Worm (Caenorhabditis elegans) whole organism, mixed stage, embryonic: ENCODE measurements around the gene str-57.

Experiments used
- M03D4.4 ChIP-seq: sonication (generic microtip); optimal IDR thresholded peaks from 2 replicates; lab custom pipeline; 2017; ENCODE audit warnings: mild to moderate bottlenecking, missing genetic modification characterization, missing compliant biosample characterization
- bed-3 ChIP-seq: fragments of 200-800 bp; sonication (Bioruptor generic); optimal IDR thresholded peaks from 3 replicates; lab custom pipeline; 2018; ENCODE audit warnings: mild to moderate bottlenecking, missing genetic modification characterization, moderate library complexity, missing compliant biosample characterization
- blmp-1 ChIP-seq: fragments of 150-350 bp; optimal IDR thresholded peaks from 2 replicates; lab custom pipeline; 2014; ENCODE audit warnings: missing biosample characterization, missing genetic modification characterization
- ceh-39 ChIP-seq: fragments of 150-350 bp; optimal IDR thresholded peaks from 2 replicates; lab custom pipeline; 2014; ENCODE audit warnings: missing biosample characterization, missing genetic modification characterization
- ceh-43 ChIP-seq: fragments of 200-800 bp; sonication (Bioruptor generic); optimal IDR thresholded peaks from 2 replicates; lab custom pipeline; 2018; ENCODE audit warnings: mild to moderate bottlenecking, missing genetic modification characterization, moderate library complexity, missing compliant biosample characterization
- ceh-83 ChIP-seq: fragments of 200-800 bp; sonication (Bioruptor generic); optimal IDR thresholded peaks from 2 replicates; lab custom pipeline; 2018; ENCODE audit warnings: mild to moderate bottlenecking, missing genetic modification characterization, missing compliant biosample characterization
- ces-1 ChIP-seq: fragments of 150-350 bp; optimal IDR thresholded peaks from 2 replicates; lab custom pipeline; 2014; ENCODE audit warnings: missing biosample characterization, missing genetic modification reagents, missing genetic modification characterization
- cnd-1 ChIP-seq: fragments of 200-800 bp; sonication (Bioruptor generic); optimal IDR thresholded peaks from 2 replicates; lab custom pipeline; 2018; ENCODE audit warnings: mild to moderate bottlenecking, missing genetic modification characterization, missing compliant biosample characterization
- drap-1 ChIP-seq: fragments of 200-800 bp; sonication (Bioruptor generic); optimal IDR thresholded peaks from 3 replicates; lab custom pipeline; 2018; ENCODE audit warnings: mild to moderate bottlenecking, missing genetic modification characterization, missing compliant biosample characterization
- elt-1 ChIP-seq: sonication (generic microtip); optimal IDR thresholded peaks from 2 replicates; lab custom pipeline; 2017; ENCODE audit warnings: missing genetic modification characterization, mild to moderate bottlenecking, missing compliant biosample characterization, antibody characterized with exemption, moderate library complexity, borderline replicate concordance; ENCODE audit not compliant: insufficient read depth
- elt-3 ChIP-seq: fragments of 150-350 bp; optimal IDR thresholded peaks from 2 replicates; lab custom pipeline; 2014; ENCODE audit warnings: missing biosample characterization, missing genetic modification characterization
- flh-1 ChIP-seq: fragments of 200-800 bp; sonication (Bioruptor generic); optimal IDR thresholded peaks from 2 replicates; lab custom pipeline; 2018; ENCODE audit warnings: mild to moderate bottlenecking, missing genetic modification characterization, moderate library complexity, missing compliant biosample characterization
- ham-2 ChIP-seq: fragments of 200-800 bp; sonication (Bioruptor generic); optimal IDR thresholded peaks from 2 replicates; lab custom pipeline; 2018; ENCODE audit warnings: mild to moderate bottlenecking, missing genetic modification characterization, missing compliant biosample characterization
- lin-13 ChIP-seq: fragments of 150-350 bp; optimal IDR thresholded peaks from 2 replicates; lab custom pipeline; 2014; ENCODE audit warnings: missing biosample characterization, missing genetic modification characterization
- lin-32 ChIP-seq: fragments of 200-800 bp; sonication (Bioruptor generic); optimal IDR thresholded peaks from 2 replicates; lab custom pipeline; 2018; ENCODE audit warnings: mild to moderate bottlenecking, missing genetic modification characterization, missing compliant biosample characterization
- lsy-2 ChIP-seq: fragments of 150-350 bp; optimal IDR thresholded peaks from 2 replicates; lab custom pipeline; 2014; ENCODE audit warnings: missing biosample characterization, missing genetic modification characterization
- mab-5 ChIP-seq: fragments of 150-350 bp; optimal IDR thresholded peaks from 2 replicates; lab custom pipeline; 2014; ENCODE audit warnings: missing biosample characterization, missing genetic modification characterization
- mls-2 ChIP-seq: sonication (generic microtip); optimal IDR thresholded peaks from 2 replicates; lab custom pipeline; 2016; ENCODE audit warnings: mild to moderate bottlenecking, missing genetic modification characterization, moderate library complexity, missing compliant biosample characterization
- nhr-2 ChIP-seq: fragments of 150-350 bp; optimal IDR thresholded peaks from 2 replicates; lab custom pipeline; 2014; ENCODE audit warnings: missing biosample characterization, missing genetic modification characterization
- nhr-237 ChIP-seq: fragments of 150-350 bp; optimal IDR thresholded peaks from 2 replicates; lab custom pipeline; 2014; ENCODE audit warnings: missing biosample characterization, missing genetic modification characterization
- nhr-28 ChIP-seq: fragments of 150-350 bp; optimal IDR thresholded peaks from 2 replicates; lab custom pipeline; 2014; ENCODE audit warnings: missing biosample characterization, missing genetic modification characterization
- nhr-76 ChIP-seq: sonication (generic microtip); optimal IDR thresholded peaks from 2 replicates; lab custom pipeline; 2017; ENCODE audit warnings: missing biosample characterization, missing genetic modification characterization
- pha-4 ChIP-seq: fragments of 150-350 bp; optimal IDR thresholded peaks from 2 replicates; lab custom pipeline; 2018; ENCODE audit warnings: missing biosample characterization, missing genetic modification reagents, missing genetic modification characterization
- sem-2 ChIP-seq: fragments of 200-800 bp; sonication (Bioruptor generic); optimal IDR thresholded peaks from 2 replicates; lab custom pipeline; 2018; ENCODE audit warnings: mild to moderate bottlenecking, missing genetic modification characterization, missing compliant biosample characterization
- snpc-4 ChIP-seq: fragments of 150-350 bp; optimal IDR thresholded peaks from 2 replicates; lab custom pipeline; 2014; ENCODE audit warnings: missing biosample characterization, missing genetic modification characterization
- sptf-1 ChIP-seq: sonication (generic microtip); optimal IDR thresholded peaks from 2 replicates; lab custom pipeline; 2017; ENCODE audit warnings: mild to moderate bottlenecking, missing genetic modification characterization, moderate library complexity, missing compliant biosample characterization
- tbx-8 ChIP-seq: fragments of 200-800 bp; sonication (Bioruptor generic); optimal IDR thresholded peaks from 2 replicates; lab custom pipeline; 2018; ENCODE audit warnings: mild to moderate bottlenecking, missing genetic modification characterization, moderate library complexity, missing compliant biosample characterization
- unc-120 ChIP-seq: sonication (generic microtip); optimal IDR thresholded peaks from 2 replicates; lab custom pipeline; 2017; ENCODE audit warnings: missing genetic modification characterization, missing compliant biosample characterization; ENCODE audit not compliant: poor library complexity, severe bottlenecking
- unc-39 ChIP-seq: fragments of 150-350 bp; optimal IDR thresholded peaks from 2 replicates; lab custom pipeline; 2014; ENCODE audit warnings: missing biosample characterization, missing genetic modification characterization
- unc-62 ChIP-seq: fragments of 150-350 bp; optimal IDR thresholded peaks from 2 replicates; lab custom pipeline; 2014; ENCODE audit warnings: missing biosample characterization, missing genetic modification reagents, missing genetic modification characterization
- ztf-11 ChIP-seq: fragments of 150-350 bp; optimal IDR thresholded peaks from 2 replicates; lab custom pipeline; 2014; ENCODE audit warnings: missing biosample characterization, missing genetic modification characterization

str-57 gene

DNA sequence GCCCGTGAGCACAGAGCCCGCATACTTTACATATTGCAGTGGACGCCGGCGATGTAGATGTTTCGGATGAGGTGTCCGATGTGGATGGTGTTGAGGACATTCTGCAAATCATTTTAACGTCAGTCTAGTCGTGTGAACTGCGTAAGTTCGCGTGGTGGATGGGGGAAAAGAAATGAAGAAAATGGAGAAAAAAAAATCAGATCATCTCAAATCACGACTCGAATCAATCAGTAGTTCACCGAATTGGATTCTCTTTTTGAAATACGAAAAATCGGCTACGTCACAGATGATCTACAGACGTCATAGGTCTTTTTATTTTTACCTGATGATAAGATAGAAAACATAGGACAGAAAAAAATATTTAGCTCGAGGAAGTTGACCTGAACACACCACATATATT, 5.9 kb downstream of the str-57 start, which contains the start of gene nhr-102:
TSS of gene nhr-102 (minus strand) at position 101 of the 400 bp plus-strand sequence.
- no peak for TF ChIP-seq pha-4
- no peak for TF ChIP-seq nhr-28
- no peak for TF ChIP-seq ceh-39 (tag; lab: Kevin White, UChicago)
- TF ChIP-seq sptf-1 (tag; lab: Kevin White, UChicago), result no peak
- no peak for TF ChIP-seq elt-3
- TF ChIP-seq ham-2, result no peak
- no peak for TF ChIP-seq sem-2 (GFP tag; lab: Kevin White, UChicago)
- TF ChIP-seq ceh-83 (GFP tag; lab: Kevin White, UChicago), result no peak
- TF ChIP-seq unc-39, result no peak
- no peak for TF ChIP-seq nhr-76 (tag; lab: Kevin White, UChicago)
- TF ChIP-seq unc-62 (GFP tag; lab: Kevin White, UChicago), result no peak
- TF ChIP-seq unc-120 (tag; lab: Kevin White, UChicago), result no peak
- no peak for TF ChIP-seq elt-1
- TF ChIP-seq flh-1 (GFP tag; lab: Kevin White, UChicago), result no peak
- no peak for TF ChIP-seq ceh-43
- no peak for TF ChIP-seq cnd-1 (tag; lab: Kevin White, UChicago)
- no peak for TF ChIP-seq lin-32 (GFP tag; lab: Kevin White, UChicago)

- TF ChIP-seq ces-1 (GFP tag; lab: Kevin White, UChicago) (no peak), ceh-43 (no peak), lsy-2 (tag; lab: Kevin White, UChicago) (no peak), nhr-28 (no peak), cnd-1 (tag; lab: Kevin White, UChicago) (no peak), tbx-8 (GFP tag; lab: Kevin White, UChicago) (no peak), bed-3 (GFP tag; lab: Kevin White, UChicago) (no peak), sem-2 (GFP tag; lab: Kevin White, UChicago) (no peak), flh-1 (GFP tag; lab: Kevin White, UChicago) (no peak), unc-62 (GFP tag; lab: Kevin White, UChicago) (no peak), ceh-83 (GFP tag; lab: Kevin White, UChicago) (no peak), snpc-4 (no peak), mab-5 (tag; lab: Kevin White, UChicago) (no peak), drap-1 (GFP tag; lab: Kevin White, UChicago) (no peak), mls-2 (tag; lab: Kevin White, UChicago) (no peak), lin-13 (tag; lab: Kevin White, UChicago) (no peak)
Measured at ce11 chrV:15879508-15879907, 9.1 kb downstream of the str-57 start, which contains the start of gene nhr-84. Gene nhr-84, minus strand, starts transcription at chrV:15879608.

DNA sequence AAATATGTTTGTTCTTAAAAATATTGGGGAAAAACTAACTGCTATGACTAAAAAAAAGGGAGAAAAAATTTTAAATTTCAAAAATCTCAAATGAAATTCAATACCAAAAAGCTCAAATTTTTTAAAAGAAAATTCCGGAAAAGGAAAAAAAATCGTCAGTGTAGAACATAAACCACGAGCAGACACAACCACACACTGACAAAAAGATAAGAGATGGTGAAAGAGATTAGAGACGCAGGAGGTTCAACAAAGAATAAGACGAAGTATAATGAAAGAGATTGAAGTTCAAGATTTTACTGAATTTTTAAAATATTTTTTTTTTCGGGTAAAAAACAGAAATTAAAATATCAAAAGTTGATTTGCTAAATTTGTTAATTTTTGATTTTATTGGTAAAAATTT, 9.6 kb downstream of the str-57 start:
- TF ChIP-seq nhr-2 (tag; lab: Kevin White, UChicago) (no peak), pha-4 (no peak), unc-62 (GFP tag; lab: Kevin White, UChicago) (no peak), mls-2 (tag; lab: Kevin White, UChicago) (no peak), unc-39 (no peak), blmp-1 (tag; lab: Kevin White, UChicago) (no peak), M03D4.4 (no peak), nhr-76 (tag; lab: Kevin White, UChicago) (no peak), ceh-43 (no peak), elt-1 (no peak), sem-2 (GFP tag; lab: Kevin White, UChicago) (no peak), ztf-11 (no peak), unc-120 (tag; lab: Kevin White, UChicago) (no peak)

ce11 chrV:15880705-15881104, 10.2 kb downstream of the str-57 start:
- TF ChIP-seq unc-62 (GFP tag; lab: Kevin White, UChicago), result no peak
- peak; percentile 57 for TF ChIP-seq nhr-237 (tag; lab: Kevin White, UChicago)

DNA sequence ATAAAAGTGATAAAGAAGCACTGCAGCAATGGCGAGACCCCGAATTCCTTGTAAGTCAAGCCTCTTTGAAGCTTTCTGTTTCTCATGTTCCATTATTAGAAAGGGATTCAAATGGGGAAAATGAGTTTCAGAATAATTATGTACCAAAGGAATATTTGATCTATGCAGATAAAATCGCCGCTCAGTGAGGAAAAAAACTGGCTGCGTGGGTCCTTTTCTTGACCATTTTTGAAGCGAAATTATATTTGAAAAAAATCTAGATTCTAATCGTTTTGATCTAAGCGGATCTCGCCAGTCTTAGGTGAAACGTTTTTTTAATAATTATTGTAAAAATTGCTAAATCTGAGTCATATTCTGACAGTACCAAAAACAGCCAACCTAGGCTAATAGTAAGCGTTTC, 14.2 kb downstream of the str-57 start, which contains the start of gene oac-42:
TSS of gene oac-42 (minus strand) at position 101 of the 400 bp plus-strand sequence.
- TF ChIP-seq M03D4.4, result no peak
- no peak for TF ChIP-seq ztf-11
- TF ChIP-seq nhr-28, result no peak
- no peak for TF ChIP-seq bed-3 (GFP tag; lab: Kevin White, UChicago)
- TF ChIP-seq ham-2, result no peak
- no peak for TF ChIP-seq blmp-1 (tag; lab: Kevin White, UChicago)
- no peak for TF ChIP-seq snpc-4
